Worm (Caenorhabditis elegans) whole organism, L2 larva: ENCODE results near the gene nrx-1.

Experiments
- aly-2 ChIP-seq: fragments of 150-350 bp; optimal IDR thresholded peaks from 2 replicates; lab custom pipeline; 2014; ENCODE audit warnings: missing biosample characterization, missing genetic modification characterization
- ama-1 ChIP-seq: fragments of 150-350 bp; optimal IDR thresholded peaks from 2 replicates; lab custom pipeline; 2018; ENCODE audit warnings: inconsistent platforms
- blmp-1 ChIP-seq: sonication (generic microtip); optimal IDR thresholded peaks from 2 replicates; lab custom pipeline; 2017; ENCODE audit warnings: missing genetic modification characterization, mild to moderate bottlenecking, missing compliant biosample characterization, antibody characterized with exemption, moderate library complexity; ENCODE audit not compliant: insufficient read depth
- elt-3 ChIP-seq: sonication (generic microtip); optimal IDR thresholded peaks from 2 replicates; lab custom pipeline; 2017; ENCODE audit warnings: missing biosample characterization, missing genetic modification characterization

ce11 chrV:10865599-10865998, 40.8 kb downstream of the nrx-1 start, which contains the start of gene saeg-1:
- TF ChIP-seq aly-2 (tag; lab: Kevin White, UChicago) = no peak
- TF ChIP-seq elt-3 (tag; lab: Kevin White, UChicago) = no peak
- no peak for TF ChIP-seq ama-1 (lab: Kevin White, UChicago)
- no peak for TF ChIP-seq blmp-1 (tag; lab: Kevin White, UChicago)
